Fruit fly (Drosophila melanogaster): ENCODE measurements around the gene CG32024.

DNA sequence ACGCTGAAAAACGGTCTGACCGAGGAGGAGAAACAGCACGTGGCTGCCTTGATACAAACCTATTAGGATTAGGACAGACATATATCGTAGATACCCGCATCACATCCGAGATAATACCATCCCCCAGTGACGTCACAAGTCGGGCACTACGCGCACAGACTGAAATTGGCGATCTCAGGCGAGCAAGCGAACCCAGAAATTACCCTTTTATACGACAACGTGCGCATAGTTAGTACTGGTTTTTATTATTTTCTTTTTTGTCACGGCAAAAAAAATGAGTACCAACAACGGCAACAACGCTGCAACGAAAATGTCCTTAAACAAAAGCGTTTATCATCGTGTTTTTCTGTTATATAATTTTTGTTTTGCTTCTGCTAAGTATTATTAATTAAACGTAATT, 9.3 kb upstream of the CG32024 start:
- TF ChIP-seq CG8478 (optimal IDR thresholded peaks at IDR 0.05) (no peak), CTCF (optimal IDR thresholded peaks at IDR 0.05) (no peak)
